Worm (Caenorhabditis elegans): ENCODE data around the gene C10C6.3.

ce11 chrIV:11503654-11504053, 38.6 kb upstream of the C10C6.3 start:
- TF ChIP-seq alr-1 (tag; optimal IDR thresholded peaks at IDR 0.05): no peak
- TF ChIP-seq nhr-237 (tag; optimal IDR thresholded peaks at IDR 0.05): no peak
- no peak for TF ChIP-seq mab-5 (tag; optimal IDR thresholded peaks at IDR 0.05)
- no peak for TF ChIP-seq nhr-23 (tag; optimal IDR thresholded peaks at IDR 0.05)
- TF ChIP-seq F13H6.1 (tag; optimal IDR thresholded peaks at IDR 0.05): no peak
- no peak for TF ChIP-seq lin-39 (tag; optimal IDR thresholded peaks at IDR 0.05)
